Worm (Caenorhabditis elegans) whole organism, L2 larva: ENCODE data around the gene vab-1.

Experiments used
- C34F6.9 ChIP-seq: fragments of 150-350 bp; optimal IDR thresholded peaks from 2 replicates; lab custom pipeline; 2014; ENCODE audit warnings: missing biosample characterization, missing genetic modification characterization
- F13H6.1 ChIP-seq: sonication (generic microtip); optimal IDR thresholded peaks from 2 replicates; lab custom pipeline; 2016; ENCODE audit warnings: missing genetic modification characterization, missing compliant biosample characterization
- R02D3.7 ChIP-seq: fragments of 150-350 bp; optimal IDR thresholded peaks from 2 replicates; lab custom pipeline; 2014; ENCODE audit warnings: missing biosample characterization, missing genetic modification characterization
- Y55F3AM.14 ChIP-seq: fragments of 200-800 bp; sonication (Bioruptor generic); optimal IDR thresholded peaks from 2 replicates; lab custom pipeline; 2018; ENCODE audit warnings: mild to moderate bottlenecking, missing genetic modification characterization, missing compliant biosample characterization
- ZK546.5 ChIP-seq: sonication (generic microtip); optimal IDR thresholded peaks from 2 replicates; lab custom pipeline; 2017; ENCODE audit warnings: missing biosample characterization, missing genetic modification characterization
- aly-2 ChIP-seq: fragments of 150-350 bp; optimal IDR thresholded peaks from 2 replicates; lab custom pipeline; 2014; ENCODE audit warnings: missing biosample characterization, missing genetic modification characterization
- ama-1 ChIP-seq: fragments of 150-350 bp; optimal IDR thresholded peaks from 2 replicates; lab custom pipeline; 2018; ENCODE audit warnings: inconsistent platforms
- ceh-16 ChIP-seq: fragments of 150-350 bp; optimal IDR thresholded peaks from 2 replicates; lab custom pipeline; 2014; ENCODE audit warnings: missing biosample characterization, missing genetic modification characterization
- ceh-82 ChIP-seq: fragments of 150-350 bp; optimal IDR thresholded peaks from 2 replicates; lab custom pipeline; 2014; ENCODE audit warnings: missing biosample characterization, missing genetic modification characterization
- crh-2 ChIP-seq: sonication (generic microtip); optimal IDR thresholded peaks from 2 replicates; lab custom pipeline; 2017; ENCODE audit warnings: missing biosample characterization, missing genetic modification characterization
- egl-27 ChIP-seq: sonication (generic microtip); optimal IDR thresholded peaks from 3 replicates; lab custom pipeline; 2017; ENCODE audit warnings: missing biosample characterization, missing genetic modification reagents, missing genetic modification characterization
- elt-3 ChIP-seq: sonication (generic microtip); optimal IDR thresholded peaks from 2 replicates; lab custom pipeline; 2017; ENCODE audit warnings: missing biosample characterization, missing genetic modification characterization
- fos-1 ChIP-seq: fragments of 150-350 bp; optimal IDR thresholded peaks from 2 replicates; lab custom pipeline; 2014; ENCODE audit warnings: missing biosample characterization, missing genetic modification characterization
- gmeb-1 ChIP-seq: fragments of 150-350 bp; optimal IDR thresholded peaks from 2 replicates; lab custom pipeline; 2014; ENCODE audit warnings: missing biosample characterization, missing genetic modification characterization
- lin-13 ChIP-seq: fragments of 150-350 bp; optimal IDR thresholded peaks from 2 replicates; lab custom pipeline; 2014; ENCODE audit warnings: missing biosample characterization, missing genetic modification reagents, missing genetic modification characterization
- lin-39 ChIP-seq: fragments of 150-350 bp; optimal IDR thresholded peaks from 2 replicates; lab custom pipeline; 2014; ENCODE audit warnings: missing biosample characterization, missing genetic modification reagents, missing genetic modification characterization
- mab-5 ChIP-seq: fragments of 150-350 bp; optimal IDR thresholded peaks from 2 replicates; lab custom pipeline; 2014; ENCODE audit warnings: missing biosample characterization, missing genetic modification characterization
- mdl-1 ChIP-seq, 2 experiments: fragments of 150-350 bp in 1 of 2; sonication (generic microtip) in 1 of 2; optimal IDR thresholded peaks; 2 replicates each; lab custom pipeline; 2017; ENCODE audit warnings: missing biosample characterization in 2 of 2, missing genetic modification characterization in 2 of 2
- nhr-10 ChIP-seq: sonication (generic microtip); optimal IDR thresholded peaks from 2 replicates; lab custom pipeline; 2017; ENCODE audit warnings: missing biosample characterization, missing genetic modification characterization
- nhr-11 ChIP-seq: fragments of 150-350 bp; optimal IDR thresholded peaks from 2 replicates; lab custom pipeline; 2014; ENCODE audit warnings: missing biosample characterization, missing genetic modification characterization
- nhr-129 ChIP-seq: fragments of 150-350 bp; optimal IDR thresholded peaks from 2 replicates; lab custom pipeline; 2014; ENCODE audit warnings: missing biosample characterization, missing genetic modification characterization
- nhr-23 ChIP-seq: fragments of 150-350 bp; optimal IDR thresholded peaks from 2 replicates; lab custom pipeline; 2014; ENCODE audit warnings: missing biosample characterization, missing genetic modification reagents, missing genetic modification characterization
- nhr-25 ChIP-seq: fragments of 150-350 bp; sonication (generic microtip); optimal IDR thresholded peaks from 3 replicates; lab custom pipeline; 2014; ENCODE audit warnings: missing biosample characterization, missing genetic modification characterization
- nhr-6 ChIP-seq: fragments of 150-350 bp; optimal IDR thresholded peaks from 2 replicates; lab custom pipeline; 2014; ENCODE audit warnings: missing biosample characterization, missing genetic modification characterization
- sem-4 ChIP-seq: fragments of 150-350 bp; optimal IDR thresholded peaks from 2 replicates; lab custom pipeline; 2014; ENCODE audit warnings: missing biosample characterization, missing genetic modification reagents, missing genetic modification characterization
- skn-1 ChIP-seq: sonication (generic microtip); optimal IDR thresholded peaks from 2 replicates; lab custom pipeline; 2017; ENCODE audit warnings: missing biosample characterization, missing genetic modification characterization
- snpc-4 ChIP-seq: fragments of 150-350 bp; optimal IDR thresholded peaks from 2 replicates; lab custom pipeline; 2014; ENCODE audit warnings: missing biosample characterization, missing genetic modification characterization
- unc-39 ChIP-seq: fragments of 150-350 bp; optimal IDR thresholded peaks from 2 replicates; lab custom pipeline; 2014; ENCODE audit warnings: missing biosample characterization, missing genetic modification characterization
- unc-55 ChIP-seq: fragments of 150-350 bp; sonication (generic microtip); optimal IDR thresholded peaks from 3 replicates; lab custom pipeline; 2014; ENCODE audit warnings: missing biosample characterization, missing genetic modification reagents, missing genetic modification characterization
- unc-62 ChIP-seq: fragments of 150-350 bp; optimal IDR thresholded peaks from 2 replicates; lab custom pipeline; 2014; ENCODE audit warnings: missing biosample characterization, missing genetic modification reagents, missing genetic modification characterization
- zag-1 ChIP-seq: fragments of 150-350 bp; optimal IDR thresholded peaks from 2 replicates; lab custom pipeline; 2014; ENCODE audit warnings: missing biosample characterization, missing genetic modification characterization
- ztf-1 ChIP-seq: fragments of 200-800 bp; sonication (Bioruptor generic); conservative IDR thresholded peaks from 2 replicates; pipeline ENCODE4 v1.3.6; 2022; ENCODE audit warnings: missing genetic modification characterization, missing compliant biosample characterization
- ztf-11 ChIP-seq: sonication (generic microtip); optimal IDR thresholded peaks from 2 replicates; lab custom pipeline; 2017; ENCODE audit warnings: missing biosample characterization, missing genetic modification characterization

vab-1 gene

ce11 chrII:4606687-4607297 lies 35.0 kb downstream of the vab-1 start:
- TF ChIP-seq Y55F3AM.14 (no peak), nhr-23 (tag; lab: Kevin White, UChicago) (no peak), gmeb-1 (tag; lab: Kevin White, UChicago) (no peak), fos-1 (tag; lab: Kevin White, UChicago) (peak; percentile 26), unc-39 (no peak), C34F6.9 (tag; lab: Kevin White, UChicago) (peak; percentile 32), crh-2 (peak; percentile 23), ztf-11 (tag; lab: Kevin White, UChicago) (no peak), zag-1 (no peak)

DNA sequence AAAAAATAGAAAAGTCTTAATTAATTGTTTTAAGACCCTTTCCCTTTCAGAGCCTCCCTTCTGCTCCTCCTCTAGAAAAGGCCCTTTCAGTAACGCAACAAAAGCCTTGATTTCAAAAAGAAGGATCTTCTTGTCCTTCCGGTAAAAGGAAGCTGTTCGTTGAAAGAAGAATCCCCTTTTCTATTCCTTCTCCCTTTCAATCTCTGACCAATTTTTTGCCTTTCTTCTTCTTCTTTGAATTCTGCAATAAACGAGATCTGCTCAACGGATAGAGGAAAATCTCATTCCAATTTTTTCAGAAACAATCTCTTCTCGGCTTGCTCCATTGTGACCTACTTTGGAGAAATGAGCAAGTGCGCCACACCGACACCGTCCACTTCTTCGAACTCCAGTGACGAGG lies 36.3 kb downstream of the vab-1 start, which contains the start of gene F35D11.3:
F35D11.3 (plus strand) TSS at position 300 of the 400 bp plus-strand sequence.
- TF ChIP-seq skn-1 (tag; lab: Kevin White, UChicago), result no peak
- no peak for TF ChIP-seq snpc-4 (tag; lab: Kevin White, UChicago)
- TF ChIP-seq mdl-1 (tag; optimal IDR thresholded peaks at IDR 0.05; lab: Kevin White, UChicago), result no peak
- no peak for TF ChIP-seq nhr-11 (tag; lab: Kevin White, UChicago)
- no peak for TF ChIP-seq ztf-1
- no peak for TF ChIP-seq ceh-16 (tag; lab: Kevin White, UChicago)
- TF ChIP-seq F13H6.1, result no peak
- TF ChIP-seq ceh-82 (tag; lab: Kevin White, UChicago), result no peak
- no peak for TF ChIP-seq unc-62 (GFP tag; lab: Kevin White, UChicago)
- no peak for TF ChIP-seq unc-39
- no peak for TF ChIP-seq zag-1
- TF ChIP-seq lin-13, result no peak
- TF ChIP-seq ama-1, result no peak
- no peak for TF ChIP-seq lin-39 (tag; lab: Kevin White, UChicago)
- TF ChIP-seq sem-4 (tag; lab: Kevin White, UChicago), result no peak
- no peak for TF ChIP-seq Y55F3AM.14
- TF ChIP-seq aly-2 (tag; lab: Kevin White, UChicago), result no peak

ce11 chrII:4612694-4613093 lies 40.9 kb downstream of the vab-1 start, which contains the start of gene pqn-35:
pqn-35 (plus strand) TSS chrII:4612994.
- TF ChIP-seq ceh-82 (tag; lab: Kevin White, UChicago), result no peak
- TF ChIP-seq nhr-129 (tag; lab: Kevin White, UChicago), result no peak
- TF ChIP-seq R02D3.7 (tag; lab: Kevin White, UChicago), result no peak
- no peak for TF ChIP-seq unc-55 (GFP tag; lab: Kevin White, UChicago)
- TF ChIP-seq unc-39, result no peak

DNA sequence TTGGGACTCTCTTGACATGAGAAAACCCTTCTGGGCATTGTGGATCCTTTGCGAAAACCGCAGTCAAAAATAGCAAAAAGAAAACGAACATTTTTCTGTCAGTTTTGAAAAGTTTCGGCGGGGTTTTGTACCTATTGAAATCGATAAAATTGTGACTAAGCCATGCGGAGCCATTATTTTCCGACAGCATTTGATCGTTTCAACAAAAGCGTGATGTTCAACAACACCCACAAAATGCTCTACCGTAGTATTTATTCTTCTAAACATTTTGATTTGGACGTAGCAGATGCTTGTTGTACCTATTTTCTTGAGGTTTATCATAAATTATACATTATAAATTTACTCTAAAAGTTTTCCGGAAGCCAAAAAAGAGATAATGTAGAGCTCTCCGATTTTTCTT lies 44.6 kb downstream of the vab-1 start, which contains the start of gene clec-136:
clec-136 (minus strand) TSS at position 101 of the 400 bp plus-strand sequence.
- TF ChIP-seq skn-1 (tag; lab: Kevin White, UChicago) (no peak), zag-1 (no peak), ZK546.5 (no peak), lin-39 (tag; lab: Kevin White, UChicago) (no peak), unc-55 (GFP tag; lab: Kevin White, UChicago) (no peak), ceh-82 (tag; lab: Kevin White, UChicago) (no peak), nhr-6 (tag; lab: Kevin White, UChicago) (no peak)

ce11 chrII:4617990-4618389 lies 46.2 kb downstream of the vab-1 start, which contains the start of gene clec-137:
clec-137 (minus strand) TSS chrII:4618090.
- no peak for TF ChIP-seq lin-13
- no peak for TF ChIP-seq elt-3
- no peak for TF ChIP-seq fos-1 (tag; lab: Kevin White, UChicago)
- no peak for TF ChIP-seq gmeb-1 (tag; lab: Kevin White, UChicago)
- no peak for TF ChIP-seq snpc-4 (tag; lab: Kevin White, UChicago)
- no peak for TF ChIP-seq egl-27 (tag; lab: Kevin White, UChicago)
- no peak for TF ChIP-seq F13H6.1
- no peak for TF ChIP-seq nhr-10 (tag; lab: Kevin White, UChicago)
- TF ChIP-seq nhr-25 (tag; lab: Kevin White, UChicago), result no peak
- no peak for TF ChIP-seq mab-5 (tag; lab: Kevin White, UChicago)
- TF ChIP-seq mdl-1 (tag; optimal IDR thresholded peaks at IDR 0.05; lab: Kevin White, UChicago), result no peak
- no peak for TF ChIP-seq lin-39 (tag; lab: Kevin White, UChicago)
- no peak for TF ChIP-seq Y55F3AM.14
